Fruit fly (Drosophila melanogaster) whole organism, prepupa: Measurements from ENCODE around the gene Rpn12.
A peak's percentile ranks its signal among the peaks of the same experiment; 100 is the strongest.

Source experiments
- CG3032 ChIP-seq: fragments of 200-800 bp; optimal IDR thresholded peaks from 2 replicates; lab custom pipeline; 2019; ENCODE audit warnings: missing biosample characterization, mild to moderate bottlenecking, missing genetic modification characterization, moderate library complexity
- CG6163 ChIP-seq: fragments of 200-800 bp; sonication (Bioruptor generic); IDR thresholded peaks from 3 replicates; pipeline ENCODE4 v1.3.6; 2022; ENCODE audit warnings: missing biosample characterization, missing genetic modification characterization
- CG6808 ChIP-seq: fragments of 200-800 bp; sonication (Bioruptor generic); optimal IDR thresholded peaks from 3 replicates; lab custom pipeline; 2017; ENCODE audit warnings: missing biosample characterization, missing genetic modification characterization, mild to moderate bottlenecking, moderate library complexity, missing genetic modification reagents
- Eip78C ChIP-seq: fragments of 200-800 bp; sonication (Bioruptor generic); peaks from one replicate; lab custom pipeline; 2016; ENCODE audit warnings: missing biosample characterization, missing genetic modification characterization
- Hr39 ChIP-seq: fragments of 200-800 bp; sonication (Bioruptor generic); optimal IDR thresholded peaks from 2 replicates; lab custom pipeline; 2016; ENCODE audit warnings: missing biosample characterization, missing genetic modification characterization
- esn ChIP-seq: fragments of 200-800 bp; sonication (Bioruptor generic); optimal IDR thresholded peaks from 2 replicates; lab custom pipeline; 2016; ENCODE audit warnings: missing biosample characterization, mild to moderate bottlenecking, missing genetic modification characterization, moderate library complexity
- topi ChIP-seq: fragments of 200-800 bp; sonication (Bioruptor generic); optimal IDR thresholded peaks from 3 replicates; lab custom pipeline; 2016; ENCODE audit warnings: missing biosample characterization, missing genetic modification characterization

Rpn12 gene

DNA sequence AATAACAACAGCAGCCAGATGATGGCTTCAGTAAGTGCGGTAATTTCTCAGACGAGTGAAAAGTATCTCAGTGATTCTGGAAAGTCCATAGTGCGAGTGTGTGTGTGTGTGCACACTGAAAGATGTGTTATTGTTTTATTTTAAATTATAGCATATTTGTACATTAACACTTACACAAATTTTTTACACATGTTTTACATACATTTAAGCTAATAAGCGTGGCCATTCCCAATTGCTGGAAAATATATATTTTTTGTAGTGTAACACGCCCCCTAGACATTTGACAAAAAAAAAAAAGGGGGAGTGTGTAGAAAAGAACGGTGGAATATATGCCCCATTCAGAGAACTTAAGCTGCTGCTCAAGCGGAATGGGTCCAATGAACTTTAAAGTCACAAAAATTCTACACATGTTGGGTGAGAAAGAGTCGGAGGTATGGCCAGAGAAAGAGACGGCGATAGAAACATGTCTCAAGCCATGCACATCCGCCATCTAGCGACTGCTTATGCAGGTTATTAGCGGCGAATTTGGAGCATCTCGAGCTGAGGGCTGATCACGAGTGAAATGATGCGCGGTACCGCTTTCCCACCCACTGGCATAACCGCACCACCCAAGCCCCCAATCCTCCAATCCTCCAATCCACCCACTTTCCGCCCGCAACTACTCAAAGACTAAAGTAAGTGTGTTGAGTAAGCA lies 49.2 kb downstream of the Rpn12 start:
- TF ChIP-seq CG3032 (tag; lab: Kevin White, UChicago): no peak
- no peak for TF ChIP-seq CG6808 (GFP tag; lab: Kevin White, UChicago)
- peak; percentile 47 for TF ChIP-seq Eip78C (GFP tag; lab: Kevin White, UChicago)
- TF ChIP-seq CG6163 (GFP tag; lab: Robert Waterston, UW): peak; percentile 17; the same call in 1 of the 3 replicates
- peak; percentile 8 for TF ChIP-seq esn
- no peak for TF ChIP-seq topi
- no peak for TF ChIP-seq Hr39 (GFP tag; lab: Kevin White, UChicago)
